Worm (Caenorhabditis elegans) whole organism, dauer: ENCODE results near the gene rol-6.

ENCODE experiments used
- unc-62 ChIP-seq: sonication (generic microtip); optimal IDR thresholded peaks from 2 replicates; lab custom pipeline; 2017; ENCODE audit warnings: missing biosample characterization, missing genetic modification reagents, missing genetic modification characterization

rol-6 gene

DNA sequence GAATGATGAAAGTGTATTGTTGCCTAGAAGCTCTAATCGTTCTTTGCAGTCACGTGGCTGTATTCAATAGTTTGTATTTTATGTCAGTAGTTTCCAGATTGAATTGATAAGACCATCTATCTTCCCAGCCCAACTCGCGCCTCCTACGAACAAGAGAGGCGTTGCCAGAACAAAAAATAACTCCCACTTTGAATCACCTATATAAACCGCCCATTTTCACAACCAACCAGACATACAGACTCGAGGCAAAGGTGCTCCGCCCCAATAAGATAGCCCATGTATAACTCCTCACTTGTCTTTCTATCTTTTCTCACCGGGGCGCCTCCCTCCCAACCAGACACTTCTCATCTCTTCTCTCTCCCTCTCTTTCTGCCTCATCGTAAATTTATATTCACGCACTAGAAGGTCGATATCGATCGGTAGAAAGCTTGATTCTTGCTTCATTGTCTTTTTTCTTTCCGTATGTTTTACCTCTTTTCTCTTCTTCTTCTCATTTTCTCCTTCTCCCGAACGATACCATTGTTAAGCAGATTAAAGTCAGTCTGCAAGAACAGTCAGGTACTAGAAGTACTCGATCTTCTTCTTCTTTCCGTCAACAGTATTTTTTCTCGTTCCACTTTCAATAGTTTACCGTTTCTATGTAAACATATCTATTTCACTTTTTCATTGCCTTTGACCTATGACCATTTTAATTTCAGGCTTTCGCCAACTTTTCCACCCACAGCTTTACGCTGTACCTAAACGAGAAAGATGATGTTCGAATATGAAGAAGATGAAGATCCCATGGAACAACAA lies 10.7 kb downstream of the rol-6 start, which contains the start of gene mak-1:
Gene mak-1 (plus strand): TSS at position 693 of the 795 bp plus-strand sequence.
- no peak for TF ChIP-seq unc-62 (GFP tag; lab: Kevin White, UChicago)

DNA sequence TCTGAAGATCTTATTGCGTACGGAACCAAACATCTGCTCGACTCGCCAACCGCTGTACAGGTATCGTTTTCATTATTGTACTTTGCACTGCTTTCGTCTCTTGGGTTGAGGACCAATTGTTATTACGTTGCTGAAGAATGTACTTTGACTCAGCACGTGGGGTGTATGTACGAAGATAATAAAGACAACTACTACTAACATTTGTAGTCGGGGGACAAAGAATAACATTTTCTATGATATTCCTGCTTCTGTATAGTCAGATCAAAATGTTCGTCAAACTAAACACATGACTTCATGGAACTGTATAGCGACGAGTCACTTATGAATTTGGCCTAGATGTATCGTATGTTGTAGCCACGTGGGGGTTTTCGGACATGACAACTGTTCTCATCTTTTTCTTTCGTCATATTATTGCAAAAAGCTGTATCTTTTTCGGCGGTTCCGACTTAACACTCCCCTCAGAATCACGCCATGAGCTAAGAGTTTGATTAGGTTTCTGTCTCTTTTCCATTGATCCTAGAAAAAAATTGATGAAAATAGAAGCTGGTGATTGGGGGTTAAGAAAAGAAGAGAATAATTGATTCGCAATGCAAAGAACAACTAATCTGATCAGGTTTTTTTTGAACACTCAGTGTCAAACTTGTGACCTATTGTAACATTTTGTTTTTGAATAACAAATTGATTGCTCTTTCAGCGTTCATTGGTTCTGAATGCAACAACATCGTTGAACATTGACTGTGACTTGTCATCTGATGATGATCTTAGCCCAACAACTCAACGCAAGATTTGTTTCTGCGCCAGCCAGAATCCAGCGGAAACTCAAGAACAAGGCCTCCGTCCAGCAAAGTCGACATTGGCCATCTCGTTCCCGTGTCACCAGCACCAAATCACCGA lies 12.0 kb downstream of the rol-6 start:
- TF ChIP-seq unc-62 (GFP tag; lab: Kevin White, UChicago), result no peak

DNA sequence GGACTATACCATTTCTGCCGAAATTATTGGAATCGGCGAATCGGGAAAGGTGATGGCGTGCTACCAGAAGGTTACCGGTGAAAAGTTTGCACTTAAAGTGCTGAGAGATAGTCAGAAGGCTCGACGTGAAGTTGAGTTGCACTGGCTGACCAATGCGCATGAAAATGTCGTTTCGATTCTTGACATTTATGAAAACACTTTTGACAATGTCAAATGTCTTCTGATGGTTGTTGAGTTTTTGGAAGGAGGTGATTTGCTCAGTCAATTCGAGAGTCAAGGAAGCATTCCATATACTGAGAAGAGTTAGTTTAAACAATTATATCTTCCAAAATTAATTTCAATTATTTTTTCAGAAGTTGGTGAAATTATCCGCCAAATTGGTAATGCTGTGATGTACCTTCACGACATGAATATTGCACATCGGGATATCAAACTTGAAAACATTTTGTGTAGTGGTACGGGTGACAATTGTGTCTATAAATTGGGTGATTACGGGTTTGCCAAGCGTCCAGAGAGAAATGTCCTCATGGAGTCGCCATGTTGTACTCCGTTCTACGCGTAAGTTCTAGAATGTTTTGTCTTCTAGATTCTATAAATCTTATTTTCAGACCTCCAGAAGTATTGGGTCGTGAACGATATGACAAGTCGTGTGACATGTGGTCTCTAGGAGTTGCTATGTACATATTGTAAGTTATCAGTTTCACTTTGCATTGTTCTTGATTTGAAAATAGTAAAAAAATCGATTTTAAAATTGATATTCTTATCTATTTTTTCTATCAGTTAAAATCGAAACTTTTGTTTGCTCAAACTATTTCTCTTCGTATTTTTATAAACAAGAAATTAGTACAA lies 12.8 kb downstream of the rol-6 start:
- TF ChIP-seq unc-62 (GFP tag; lab: Kevin White, UChicago), result no peak

DNA sequence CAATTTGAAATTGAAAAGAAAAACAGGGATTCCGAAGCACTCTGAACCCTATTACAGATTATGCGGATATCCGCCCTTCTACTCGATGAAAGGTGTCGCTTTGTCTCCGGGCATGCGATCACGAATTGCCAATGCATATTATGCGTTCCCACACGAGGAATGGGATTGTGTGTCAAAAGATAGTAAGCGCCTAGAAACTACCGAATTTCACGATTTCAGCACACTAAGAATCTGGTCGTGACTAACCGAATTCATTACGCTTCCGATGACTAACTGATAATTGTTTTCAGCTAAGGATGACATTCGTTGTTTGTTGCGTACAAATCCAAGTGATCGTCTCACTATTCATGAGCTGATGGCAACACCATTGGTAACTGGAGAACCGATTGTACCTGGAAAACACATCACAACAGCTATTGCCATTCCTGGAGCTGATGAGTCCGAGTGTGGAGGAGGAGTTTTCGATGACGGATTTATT lies 13.5 kb downstream of the rol-6 start:
- TF ChIP-seq unc-62 (GFP tag; lab: Kevin White, UChicago), result no peak

DNA sequence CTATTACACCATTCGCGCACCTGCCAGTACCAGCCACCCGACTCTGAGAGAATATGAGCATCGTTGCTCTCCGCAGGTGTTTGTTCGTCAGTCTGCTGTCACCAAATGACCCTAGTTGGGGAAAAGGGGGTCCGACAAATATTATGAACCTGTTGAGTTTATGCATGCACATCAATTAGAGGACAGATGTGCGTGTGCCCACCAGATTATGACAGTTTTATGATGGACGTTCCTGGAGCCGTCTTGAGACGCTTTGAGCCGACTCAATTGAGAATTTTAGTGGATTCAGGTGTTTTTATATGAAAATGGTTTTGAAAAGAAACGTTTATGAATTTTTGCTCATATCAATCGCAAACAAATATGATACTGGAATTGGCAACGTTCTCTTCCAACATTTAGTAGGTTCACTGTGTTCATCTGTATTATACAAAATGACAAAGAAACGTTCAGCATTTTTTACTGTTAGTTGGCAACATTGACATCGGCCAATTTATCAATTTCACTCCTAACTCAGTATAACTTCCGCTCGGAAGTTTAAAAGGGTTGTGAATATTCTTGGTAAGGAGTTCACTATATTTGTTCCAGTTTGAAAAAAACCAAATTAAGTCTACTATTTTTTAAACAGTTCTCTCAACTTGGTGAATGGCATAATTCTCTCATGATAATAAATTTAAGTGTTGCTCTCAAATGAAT lies 14.5 kb downstream of the rol-6 start:
- no peak for TF ChIP-seq unc-62 (GFP tag; lab: Kevin White, UChicago)

DNA sequence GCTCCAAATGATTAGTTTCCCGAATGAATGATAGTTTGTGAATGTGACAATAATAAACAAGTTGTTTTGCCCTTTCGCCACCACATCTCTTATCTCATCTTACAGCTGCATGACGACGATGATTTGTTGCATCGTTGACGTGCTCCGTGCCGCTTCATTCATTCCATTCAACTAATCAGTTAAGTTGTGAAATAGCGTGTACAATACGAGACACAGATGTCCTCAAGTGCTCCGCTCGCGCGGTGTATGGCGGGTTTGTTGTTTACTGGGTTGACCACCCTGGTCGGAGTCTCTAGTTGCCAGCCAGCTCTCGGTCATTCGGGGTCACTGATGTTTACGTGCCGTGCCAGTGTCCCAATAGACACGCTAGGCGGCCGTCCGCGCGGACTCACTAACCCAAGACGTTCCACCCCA lies 15.1 kb downstream of the rol-6 start:
- no peak for TF ChIP-seq unc-62 (GFP tag; lab: Kevin White, UChicago)

DNA sequence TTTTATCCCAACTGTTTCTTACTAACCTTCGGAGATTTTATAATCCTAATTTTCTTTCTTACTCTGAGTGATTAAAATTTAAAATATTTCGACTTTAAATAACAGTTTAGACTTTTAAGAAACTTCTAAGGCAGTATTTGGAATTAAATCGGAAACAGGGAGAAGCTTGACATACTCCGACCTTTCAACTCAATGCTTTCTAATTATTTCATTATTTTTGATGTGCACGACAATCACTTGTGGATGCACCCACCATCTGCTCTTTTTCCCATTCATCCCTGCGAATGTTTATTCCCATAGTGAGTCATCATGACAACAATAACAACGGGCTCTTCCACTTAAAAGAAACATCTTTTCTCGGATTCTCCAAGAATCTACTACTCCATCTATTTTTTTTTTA lies 15.8 kb downstream of the rol-6 start:
- no peak for TF ChIP-seq unc-62 (GFP tag; lab: Kevin White, UChicago)

DNA sequence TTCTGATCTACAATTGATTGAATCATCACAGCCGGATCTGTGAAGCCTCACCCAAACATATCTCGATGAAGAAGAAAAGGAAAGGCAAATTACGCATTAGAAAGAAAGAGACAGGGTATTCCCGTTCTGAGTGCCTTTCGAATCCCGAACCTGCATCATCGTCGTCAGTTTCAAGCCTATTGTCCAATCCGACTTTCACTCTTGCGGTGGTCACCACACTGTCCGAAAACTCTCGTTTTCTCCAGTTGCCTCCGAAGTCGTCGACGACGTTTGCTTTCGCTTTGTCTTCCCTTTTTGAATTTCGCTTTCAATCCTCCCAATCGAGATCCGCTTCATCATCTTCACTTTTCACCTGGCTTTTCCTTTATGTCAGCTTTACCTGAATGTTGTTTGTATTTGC lies 16.2 kb downstream of the rol-6 start:
- no peak for TF ChIP-seq unc-62 (GFP tag; lab: Kevin White, UChicago)

DNA sequence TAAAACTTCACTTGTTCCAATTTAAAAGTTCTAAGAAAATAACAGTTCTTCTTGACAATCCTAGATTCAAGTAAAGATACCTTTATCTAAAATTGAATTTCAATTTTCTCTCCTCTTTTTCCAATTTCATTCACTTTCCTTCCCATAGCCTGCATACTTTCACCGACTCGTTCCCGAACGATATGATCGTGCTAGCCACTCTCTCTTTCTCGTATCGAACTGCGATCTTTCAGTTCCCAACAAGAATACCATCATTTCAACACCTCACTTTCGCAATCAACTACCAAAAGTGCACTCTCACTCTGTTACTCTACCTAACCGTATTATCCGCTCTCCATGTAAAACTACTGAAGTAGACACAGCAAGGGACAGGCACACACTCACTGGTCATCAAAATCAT lies 17.2 kb downstream of the rol-6 start:
- TF ChIP-seq unc-62 (GFP tag; lab: Kevin White, UChicago), result no peak

DNA sequence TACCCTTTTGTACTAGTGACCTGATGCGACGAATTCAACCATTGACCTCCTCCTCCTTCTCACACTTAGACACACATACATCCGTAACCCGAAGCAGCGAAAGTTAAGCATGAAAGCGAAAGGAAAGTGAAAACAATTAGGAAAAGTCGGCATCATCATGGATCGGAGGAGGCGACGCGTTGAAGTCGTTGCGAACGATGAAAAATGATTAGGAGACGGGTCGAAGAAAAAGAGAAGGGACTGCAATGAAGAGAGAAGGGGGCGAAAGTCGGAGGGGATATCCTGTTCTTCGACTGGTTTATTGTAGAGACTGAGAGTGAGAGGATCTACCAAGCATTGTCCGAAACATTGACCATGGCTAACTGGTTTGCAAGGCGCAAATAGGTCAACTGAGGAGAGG lies 18.2 kb downstream of the rol-6 start:
- TF ChIP-seq unc-62 (GFP tag; lab: Kevin White, UChicago), result no peak

DNA sequence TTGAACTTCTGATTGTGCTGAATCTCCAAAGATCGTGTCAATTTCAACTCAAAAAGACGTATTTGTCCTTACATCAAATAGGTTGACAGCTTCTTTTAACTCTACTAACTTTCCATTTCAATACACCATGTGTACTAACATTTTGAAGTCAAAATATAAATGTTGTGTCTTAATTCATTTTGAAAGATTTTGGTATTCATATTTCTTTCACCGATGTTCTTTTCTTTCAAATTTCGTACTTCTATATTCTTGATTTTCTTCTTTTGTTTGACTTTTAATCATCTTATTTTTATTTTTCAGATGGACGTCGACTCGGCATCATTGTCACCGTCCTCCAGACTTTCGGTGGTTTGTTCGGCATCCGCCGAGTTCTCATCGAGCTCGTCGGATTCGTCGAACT lies 18.8 kb downstream of the rol-6 start, which contains the start of gene atf-2:
Gene atf-2 (plus strand): TSS at position 301 of the 400 bp plus-strand sequence.
- no peak for TF ChIP-seq unc-62 (GFP tag; lab: Kevin White, UChicago)

DNA sequence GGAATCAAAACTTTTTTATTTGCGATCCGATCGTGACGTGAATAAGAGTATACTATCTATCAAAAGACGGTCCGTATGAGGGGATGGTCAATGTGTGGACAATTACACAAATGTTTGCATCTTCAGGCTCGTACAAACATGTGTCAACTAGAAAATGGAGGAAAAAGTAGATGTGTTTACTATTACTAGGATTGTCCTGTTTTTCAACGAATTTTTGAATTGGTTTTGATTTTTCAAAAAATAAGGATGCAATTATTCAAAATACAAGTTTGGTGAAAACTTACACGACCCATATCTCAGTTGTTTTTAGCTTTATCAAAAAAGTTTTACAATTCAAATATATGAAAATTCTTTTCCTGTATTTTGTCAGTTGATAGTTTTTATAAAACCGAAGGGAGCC lies 22.4 kb downstream of the rol-6 start, which contains the start of gene K08F8.7:
Gene K08F8.7 (minus strand): TSS at position 101 of the 400 bp plus-strand sequence.
- TF ChIP-seq unc-62 (GFP tag; lab: Kevin White, UChicago), result no peak

DNA sequence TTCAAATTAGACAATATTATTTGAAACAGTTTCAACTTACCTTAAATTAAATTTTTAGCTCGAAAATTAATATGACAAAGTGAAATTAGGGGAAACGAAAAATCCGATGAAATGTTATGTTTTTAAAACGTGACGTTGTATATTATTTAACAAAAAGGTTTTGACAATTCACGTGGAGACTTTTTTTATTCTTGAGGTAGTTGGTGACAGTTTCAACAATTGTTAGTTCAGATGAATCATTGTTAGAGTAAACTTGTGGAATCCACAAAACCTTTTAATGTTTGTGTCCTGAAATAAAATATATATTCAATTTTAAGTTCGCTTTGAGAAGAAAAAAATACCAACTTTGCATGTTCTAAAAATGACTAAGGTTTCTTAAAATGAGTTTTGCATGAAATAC lies 26.6 kb downstream of the rol-6 start, which contains the start of gene fut-1:
Gene fut-1 (minus strand): TSS at position 101 of the 400 bp plus-strand sequence.
- no peak for TF ChIP-seq unc-62 (GFP tag; lab: Kevin White, UChicago)

DNA sequence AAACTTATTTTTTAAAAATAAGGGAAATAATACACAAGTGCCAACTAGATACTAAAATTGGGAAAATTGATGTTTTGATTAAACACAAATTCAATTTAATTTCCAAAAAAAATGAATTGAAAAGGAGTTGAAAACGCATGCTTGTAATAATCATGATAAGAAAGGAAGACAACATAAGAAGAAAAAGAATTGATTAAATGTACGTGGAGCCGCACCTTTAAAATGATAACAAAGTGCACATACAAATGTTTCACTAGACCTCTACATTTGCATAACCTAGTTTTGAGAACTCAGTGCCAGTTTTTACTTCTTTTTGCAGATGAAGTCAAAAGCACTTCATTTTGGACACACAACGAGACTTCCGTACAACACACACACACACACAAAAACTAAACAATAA lies 28.9 kb downstream of the rol-6 start:
- TF ChIP-seq unc-62 (GFP tag; lab: Kevin White, UChicago), result no peak
